Fruit fly (Drosophila melanogaster) whole organism, embryonic: Measurements from ENCODE around the gene Nlg4.

ENCODE experiments used
- Ada2b ChIP-seq: fragments of 200-800 bp; sonication (Bioruptor generic); IDR thresholded peaks from 2 replicates; pipeline ENCODE4 v1.3.6; 2022; ENCODE audit warnings: missing biosample characterization, missing genetic modification characterization
- Bgb ChIP-seq: fragments of 200-800 bp; sonication (Bioruptor generic); IDR thresholded peaks from 2 replicates; pipeline ENCODE4 v1.3.6; 2022; ENCODE audit warnings: missing biosample characterization, missing genetic modification characterization; ENCODE audit not compliant: partially characterized antibody
- CG10274 ChIP-seq: fragments of 200-800 bp; sonication (Bioruptor generic); optimal IDR thresholded peaks from 3 replicates; lab custom pipeline; 2017; ENCODE audit warnings: missing biosample characterization, mild to moderate bottlenecking, missing genetic modification characterization
- CG11247 ChIP-seq: fragments of 200-800 bp; sonication (Bioruptor generic); IDR thresholded peaks from 2 replicates; pipeline ENCODE4 v1.3.6; 2022; ENCODE audit warnings: missing biosample characterization, missing genetic modification characterization
- CG12391 ChIP-seq: fragments of 200-800 bp; sonication (Bioruptor generic); optimal IDR thresholded peaks from 3 replicates; lab custom pipeline; 2018; ENCODE audit warnings: missing biosample characterization, mild to moderate bottlenecking, missing genetic modification characterization, moderate library complexity
- CG12769 ChIP-seq: fragments of 200-800 bp; sonication (Bioruptor generic); optimal IDR thresholded peaks from 2 replicates; lab custom pipeline; 2019; ENCODE audit warnings: missing biosample characterization, mild to moderate bottlenecking, missing genetic modification characterization, moderate library complexity
- CG14710 ChIP-seq: fragments of 200-800 bp; sonication (Bioruptor generic); optimal IDR thresholded peaks from 3 replicates; lab custom pipeline; 2019; ENCODE audit warnings: missing biosample characterization, mild to moderate bottlenecking, missing genetic modification characterization, moderate library complexity
- CG15696 ChIP-seq: fragments of 200-800 bp; sonication (Bioruptor generic); optimal IDR thresholded peaks from 2 replicates; lab custom pipeline; 2019; ENCODE audit warnings: missing biosample characterization, mild to moderate bottlenecking, missing genetic modification characterization, moderate library complexity
- CG17359 ChIP-seq: fragments of 200-800 bp; sonication (Bioruptor generic); optimal IDR thresholded peaks from 3 replicates; lab custom pipeline; 2018; ENCODE audit warnings: missing biosample characterization, mild to moderate bottlenecking, missing genetic modification characterization, moderate library complexity
- CG18476 ChIP-seq: fragments of 200-800 bp; sonication (Bioruptor generic); optimal IDR thresholded peaks from 2 replicates; lab custom pipeline; 2016; ENCODE audit warnings: missing biosample characterization, mild to moderate bottlenecking, missing genetic modification characterization
- CG30020 ChIP-seq: fragments of 200-800 bp; optimal IDR thresholded peaks from 2 replicates; lab custom pipeline; 2019; ENCODE audit warnings: missing biosample characterization, mild to moderate bottlenecking, missing genetic modification characterization, moderate library complexity
- CG3065 ChIP-seq: fragments of 200-800 bp; sonication (Bioruptor generic); optimal IDR thresholded peaks from 2 replicates; lab custom pipeline; 2016; ENCODE audit warnings: missing biosample characterization, missing genetic modification characterization
- CG43689 ChIP-seq: fragments of 200-800 bp; sonication (Bioruptor generic); IDR thresholded peaks from 2 replicates; pipeline ENCODE4 v1.3.6; 2022; ENCODE audit warnings: missing biosample characterization, missing genetic modification characterization
- CG5180 ChIP-seq: fragments of 200-800 bp; sonication (Bioruptor generic); optimal IDR thresholded peaks from 3 replicates; lab custom pipeline; 2017; ENCODE audit warnings: missing biosample characterization, missing genetic modification characterization, mild to moderate bottlenecking, moderate library complexity, missing genetic modification reagents
- CG7745 ChIP-seq: fragments of 200-800 bp; sonication (Bioruptor generic); optimal IDR thresholded peaks from 2 replicates; lab custom pipeline; 2018; ENCODE audit warnings: missing biosample characterization, mild to moderate bottlenecking, missing genetic modification characterization, moderate library complexity
- CG8765 ChIP-seq: fragments of 200-800 bp; sonication (Bioruptor generic); IDR thresholded peaks from 2 replicates; pipeline ENCODE4 v1.3.6; 2022; ENCODE audit warnings: missing biosample characterization, missing genetic modification characterization
- CG9797 ChIP-seq: fragments of 200-800 bp; sonication (Bioruptor generic); optimal IDR thresholded peaks from 3 replicates; lab custom pipeline; 2018; ENCODE audit warnings: missing biosample characterization, mild to moderate bottlenecking, missing genetic modification characterization
- CTCF ChIP-seq: fragments of 200-800 bp; sonication (Bioruptor generic); optimal IDR thresholded peaks from 2 replicates; lab custom pipeline; 2017; ENCODE audit warnings: missing biosample characterization, mild to moderate bottlenecking, missing genetic modification characterization, moderate library complexity
- Chrac-16 ChIP-seq: fragments of 200-800 bp; sonication (Bioruptor generic); optimal IDR thresholded peaks from 3 replicates; lab custom pipeline; 2016; ENCODE audit warnings: missing biosample characterization, missing genetic modification characterization
- Dref ChIP-seq: fragments of 200-800 bp; sonication (Bioruptor generic); IDR thresholded peaks from 2 replicates; pipeline ENCODE4 v1.3.6; 2022; ENCODE audit warnings: missing biosample characterization, missing genetic modification characterization
- ERR ChIP-seq: fragments of 200-800 bp; sonication (Bioruptor generic); optimal IDR thresholded peaks from 2 replicates; lab custom pipeline; 2016; ENCODE audit warnings: missing biosample characterization, missing genetic modification characterization
- Elba2 ChIP-seq: fragments of 200-800 bp; sonication (Bioruptor generic); optimal IDR thresholded peaks from 3 replicates; lab custom pipeline; 2016; ENCODE audit warnings: missing biosample characterization, missing genetic modification characterization
- Ets65A ChIP-seq: fragments of 200-800 bp; sonication (Bioruptor generic); peaks from one replicate; lab custom pipeline; 2016; ENCODE audit warnings: missing biosample characterization, missing genetic modification characterization
- Hand ChIP-seq: fragments of 200-800 bp; sonication (Bioruptor generic); optimal IDR thresholded peaks from 2 replicates; lab custom pipeline; 2017; ENCODE audit warnings: mild to moderate bottlenecking, missing biosample characterization, missing genetic modification reagents, missing genetic modification characterization
- HmgZ ChIP-seq: fragments of 200-800 bp; sonication (Bioruptor generic); optimal IDR thresholded peaks from 2 replicates; lab custom pipeline; 2018; ENCODE audit warnings: missing biosample characterization, mild to moderate bottlenecking, missing genetic modification characterization
- Mes4 ChIP-seq: fragments of 200-800 bp; sonication (Bioruptor generic); optimal IDR thresholded peaks from 2 replicates; lab custom pipeline; 2016; ENCODE audit warnings: missing biosample characterization, missing genetic modification characterization
- Nf-YA ChIP-seq: fragments of 200-800 bp; sonication (Bioruptor generic); IDR thresholded peaks from 2 replicates; pipeline ENCODE4 v1.3.6; 2022; ENCODE audit warnings: missing biosample characterization, missing genetic modification characterization
- Nf-YC ChIP-seq: fragments of 200-800 bp; optimal IDR thresholded peaks from 3 replicates; lab custom pipeline; 2019; ENCODE audit warnings: missing biosample characterization, mild to moderate bottlenecking, missing genetic modification characterization, moderate library complexity
- PHDP ChIP-seq: fragments of 200-800 bp; sonication (Bioruptor generic); optimal IDR thresholded peaks from 3 replicates; lab custom pipeline; 2018; ENCODE audit warnings: missing biosample characterization, mild to moderate bottlenecking, missing genetic modification characterization, moderate library complexity
- Rfx ChIP-seq: fragments of 200-800 bp; sonication (Bioruptor generic); IDR thresholded peaks from 2 replicates; pipeline ENCODE4 v1.3.6; 2022; ENCODE audit warnings: missing biosample characterization, missing genetic modification characterization
- Sox100B ChIP-seq: fragments of 200-800 bp; sonication (Bioruptor generic); optimal IDR thresholded peaks from 3 replicates; lab custom pipeline; 2018; ENCODE audit warnings: missing biosample characterization, mild to moderate bottlenecking, missing genetic modification characterization
- Xbp1 ChIP-seq: fragments of 200-800 bp; sonication (Bioruptor generic); optimal IDR thresholded peaks from 3 replicates; lab custom pipeline; 2016; ENCODE audit warnings: missing biosample characterization, mild to moderate bottlenecking, missing genetic modification characterization
- ewg ChIP-seq: fragments of 200-800 bp; sonication (Bioruptor generic); optimal IDR thresholded peaks from 3 replicates; lab custom pipeline; 2017; ENCODE audit warnings: mild to moderate bottlenecking, missing biosample characterization, missing genetic modification reagents, missing genetic modification characterization
- jigr1 ChIP-seq: fragments of 200-800 bp; sonication (Bioruptor generic); IDR thresholded peaks from 3 replicates; pipeline ENCODE4 v1.3.6; 2022; ENCODE audit warnings: missing biosample characterization, missing genetic modification characterization
- kah ChIP-seq: fragments of 200-800 bp; sonication (Bioruptor generic); optimal IDR thresholded peaks from 2 replicates; lab custom pipeline; 2018; ENCODE audit warnings: missing biosample characterization, mild to moderate bottlenecking, missing genetic modification characterization
- nerfin-1 ChIP-seq: fragments of 200-800 bp; sonication (Bioruptor generic); optimal IDR thresholded peaks from 3 replicates; lab custom pipeline; 2019; ENCODE audit warnings: missing biosample characterization, mild to moderate bottlenecking, missing genetic modification characterization, moderate library complexity
- odd ChIP-seq: fragments of 200-800 bp; sonication (Bioruptor generic); optimal IDR thresholded peaks from 2 replicates; lab custom pipeline; 2017; ENCODE audit warnings: missing biosample characterization, mild to moderate bottlenecking, missing genetic modification characterization
- pho ChIP-seq: fragments of 200-800 bp; sonication (Bioruptor generic); optimal IDR thresholded peaks from 2 replicates; lab custom pipeline; 2016; ENCODE audit warnings: missing biosample characterization, missing genetic modification characterization
- phol ChIP-seq: fragments of 200-800 bp; sonication (Bioruptor generic); optimal IDR thresholded peaks from 3 replicates; lab custom pipeline; 2018; ENCODE audit warnings: missing biosample characterization, mild to moderate bottlenecking, missing genetic modification characterization, moderate library complexity
- sc ChIP-seq, 3 experiments: fragments of >200 bp in 2 of 3; fragments of 200-800 bp in 1 of 3; sonication (Bioruptor generic) in 1 of 3; optimal IDR thresholded peaks; 2 replicates in 2 of 3; 3 replicates in 1 of 3; lab custom pipeline; 2017; ENCODE audit warnings: mild to moderate bottlenecking in 1 of 3, missing biosample characterization in 1 of 3, missing genetic modification characterization in 1 of 3, missing genetic modification reagents in 1 of 3
- sens ChIP-seq: fragments of 200-800 bp; sonication (Bioruptor generic); peaks from one replicate; lab custom pipeline; 2016; ENCODE audit warnings: missing biosample characterization, missing genetic modification characterization
- sisA ChIP-seq: fragments of 200-800 bp; sonication (Bioruptor generic); IDR thresholded peaks from 2 replicates; pipeline ENCODE4 v1.3.6; 2022; ENCODE audit warnings: missing biosample characterization, missing genetic modification characterization
- wek ChIP-seq: fragments of 200-800 bp; sonication (Bioruptor generic); optimal IDR thresholded peaks from 3 replicates; lab custom pipeline; 2018; ENCODE audit warnings: missing biosample characterization, mild to moderate bottlenecking, missing genetic modification characterization, moderate library complexity

Nlg4 gene

dm6 chr3R:20292030-20292879 is 87.6 kb downstream of the Nlg4 start (continued):
- TF ChIP-seq CG12391 (peak; percentile 69), Ets65A (GFP tag; lab: Kevin White, UChicago) (peak; percentile 55), pho (GFP tag; lab: Kevin White, UChicago) (no peak), Dref (GFP tag; lab: Robert Waterston, UW) (no peak), wek (GFP tag; lab: Kevin White, UChicago) (no peak), CG43689 (GFP tag; lab: Robert Waterston, UW) (no peak), Mes4 (GFP tag; lab: Kevin White, UChicago) (peak; percentile 31), CG8765 (peak; percentile 57; the same call in 1 of the 2 replicates), ewg (GFP tag; lab: Kevin White, UChicago) (no peak), sens (GFP tag; lab: Kevin White, UChicago) (peak; percentile 95), Bgb (GFP tag; lab: Robert Waterston, UW) (no peak), jigr1 (GFP tag; lab: Robert Waterston, UW) (no peak), HmgZ (no peak), ERR (no peak), CG30020 (tag; lab: Kevin White, UChicago) (no peak), kah (GFP tag; lab: Kevin White, UChicago) (no peak), Nf-YC (no peak), sc (optimal IDR thresholded peaks at IDR 0.05; lab: Kevin White, UChicago) (no peak), sc (GFP tag; optimal IDR thresholded peaks at IDR 0.05; lab: Kevin White, UChicago) (no peak), CG17359 (tag; lab: Kevin White, UChicago) (no peak), CG14710 (tag; lab: Kevin White, UChicago) (peak; percentile 81), odd (GFP tag; lab: Kevin White, UChicago) (peak; percentile 46), CG12769 (no peak), Chrac-16 (GFP tag; lab: Kevin White, UChicago) (peak; percentile 77), Ada2b (no peak), CG7745 (tag; lab: Kevin White, UChicago) (no peak), sisA (GFP tag; lab: Robert Waterston, UW) (peak; percentile 42; the same call in 1 of the 2 replicates), Hand (no peak), Elba2 (peak; percentile 50), Sox100B (no peak), CG5180 (no peak), Rfx (GFP tag; lab: Robert Waterston, UW) (no peak), PHDP (no peak), nerfin-1 (no peak), Xbp1 (GFP tag; lab: Kevin White, UChicago) (peak; percentile 63), Nf-YA (no peak), CG18476 (peak; percentile 55), CG9797 (GFP tag; lab: Kevin White, UChicago) (no peak), CG15696 (tag; lab: Kevin White, UChicago) (peak; percentile 87), CG3065 (GFP tag; lab: Kevin White, UChicago) (no peak), phol (tag; lab: Kevin White, UChicago) (peak; percentile 65), CG10274 (GFP tag; lab: Kevin White, UChicago) (peak; percentile 17), CG11247 (no peak; the same call in 1 of the 2 replicates), CTCF (no peak)
